Worm (Caenorhabditis elegans): ENCODE measurements around the gene nhr-93.
"Not testable (repeated sequence)": the region's sequence is repeated elsewhere in the genome, so short reads cannot be mapped to it uniquely, and the experiment has no call there.

nhr-93 gene

DNA sequence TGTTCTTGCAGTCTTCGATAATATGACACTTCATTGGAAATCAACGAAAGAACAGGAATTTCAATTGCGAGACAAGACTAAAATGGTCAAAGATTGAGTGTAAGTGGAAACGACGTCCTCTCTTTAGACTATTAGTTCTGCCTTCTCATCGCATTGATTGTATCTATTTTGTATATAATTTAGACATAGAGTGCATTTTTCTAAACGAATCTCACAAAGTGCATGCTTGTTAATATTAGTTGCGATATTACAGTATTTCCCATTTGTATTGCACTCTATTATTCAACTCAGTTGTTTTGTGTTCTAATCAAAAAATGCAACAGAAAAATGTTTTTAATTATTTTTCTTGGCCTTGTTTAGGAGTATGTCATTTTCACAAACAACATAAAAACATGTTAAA lies at the start of gene nhr-93:
TSS of gene nhr-93 (minus strand) at position 101 of the 400 bp plus-strand sequence.
- TF ChIP-seq unc-62 (GFP tag; optimal IDR thresholded peaks at IDR 0.05) = no peak

ce11 chrV:3587633-3588032 lies 49.4 kb upstream of the nhr-93 start:
- TF ChIP-seq unc-62 (GFP tag; optimal IDR thresholded peaks at IDR 0.05) = no peak

ce11 chrV:3586014-3586689 lies 47.9 kb upstream of the nhr-93 start, which contains the start of the genes rpl-11.1 and T22F3.2:
Gene rpl-11.1, minus strand, starts transcription at chrV:3586064.
Gene T22F3.2, plus strand, starts transcription at chrV:3586639.
- TF ChIP-seq unc-62 (GFP tag; optimal IDR thresholded peaks at IDR 0.05) = no peak

DNA sequence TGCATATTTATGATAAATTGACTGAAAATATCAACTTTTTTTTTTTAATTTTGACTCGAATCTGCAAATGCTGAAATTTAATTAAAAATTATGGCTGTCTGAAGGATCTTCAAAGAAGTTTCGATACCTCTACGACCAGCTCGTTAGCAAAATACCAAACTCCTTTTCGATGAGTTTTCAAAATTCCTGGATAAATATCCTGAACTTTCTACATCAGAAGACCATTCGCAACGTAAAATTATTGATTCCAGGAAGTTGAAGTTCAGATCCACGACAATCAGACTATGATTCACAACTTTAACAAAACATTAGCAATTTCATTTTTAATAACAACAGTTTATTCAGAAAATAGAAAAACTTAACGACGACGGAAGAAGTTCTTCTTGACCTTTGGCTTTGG lies 46.8 kb upstream of the nhr-93 start:
- TF ChIP-seq unc-62 (GFP tag; optimal IDR thresholded peaks at IDR 0.05) = no peak

- no peak for TF ChIP-seq unc-62 (GFP tag; optimal IDR thresholded peaks at IDR 0.05)
Measured at ce11 chrV:3583622-3584021, 45.4 kb upstream of the nhr-93 start.

DNA sequence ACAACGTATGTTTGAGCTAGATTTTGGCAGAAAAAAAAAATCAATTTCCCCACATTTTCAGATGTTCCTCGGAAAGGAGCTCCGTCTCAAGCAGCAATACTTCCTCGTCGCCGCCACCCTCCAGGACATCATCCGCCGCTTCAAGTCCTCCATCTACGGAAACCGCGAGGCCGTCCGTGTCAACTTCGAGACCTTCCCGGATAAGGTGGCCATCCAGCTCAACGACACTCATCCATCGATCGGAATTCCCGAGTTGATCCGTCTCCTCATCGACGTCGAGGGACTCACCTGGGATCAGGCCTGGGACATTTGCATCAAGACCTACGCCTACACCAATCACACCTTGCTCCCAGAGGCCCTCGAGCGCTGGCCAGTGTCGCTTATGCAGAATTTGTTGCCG lies 44.5 kb upstream of the nhr-93 start:
- no peak for TF ChIP-seq unc-62 (GFP tag; optimal IDR thresholded peaks at IDR 0.05)

- no peak for TF ChIP-seq unc-62 (GFP tag; optimal IDR thresholded peaks at IDR 0.05)
Measured at ce11 chrV:3582086-3582485, 43.9 kb upstream of the nhr-93 start.

DNA sequence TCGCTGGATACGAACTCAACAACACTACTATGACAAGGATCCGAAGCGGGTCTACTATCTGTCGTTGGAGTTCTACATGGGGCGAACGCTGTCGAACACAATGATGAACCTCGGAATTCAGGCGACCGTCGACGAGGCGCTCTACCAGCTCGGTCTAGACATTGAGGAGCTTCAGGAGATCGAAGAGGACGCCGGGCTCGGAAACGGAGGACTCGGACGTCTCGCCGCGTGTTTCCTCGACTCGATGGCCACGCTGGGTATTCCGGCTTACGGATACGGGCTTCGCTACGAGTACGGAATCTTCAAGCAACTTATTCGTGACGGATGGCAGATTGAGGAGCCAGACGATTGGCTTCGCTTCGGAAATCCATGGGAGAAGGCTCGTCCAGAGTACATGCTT lies 43.4 kb upstream of the nhr-93 start:
- no peak for TF ChIP-seq unc-62 (GFP tag; optimal IDR thresholded peaks at IDR 0.05)

- TF ChIP-seq unc-62 (GFP tag; optimal IDR thresholded peaks at IDR 0.05) = no peak
Measured at ce11 chrV:3581034-3581433, 42.8 kb upstream of the nhr-93 start.

- no peak for TF ChIP-seq unc-62 (GFP tag; optimal IDR thresholded peaks at IDR 0.05)
Measured at ce11 chrV:3580385-3580784, 42.2 kb upstream of the nhr-93 start.

- no peak for TF ChIP-seq unc-62 (GFP tag; optimal IDR thresholded peaks at IDR 0.05)
Measured at ce11 chrV:3579795-3580194, 41.6 kb upstream of the nhr-93 start.

DNA sequence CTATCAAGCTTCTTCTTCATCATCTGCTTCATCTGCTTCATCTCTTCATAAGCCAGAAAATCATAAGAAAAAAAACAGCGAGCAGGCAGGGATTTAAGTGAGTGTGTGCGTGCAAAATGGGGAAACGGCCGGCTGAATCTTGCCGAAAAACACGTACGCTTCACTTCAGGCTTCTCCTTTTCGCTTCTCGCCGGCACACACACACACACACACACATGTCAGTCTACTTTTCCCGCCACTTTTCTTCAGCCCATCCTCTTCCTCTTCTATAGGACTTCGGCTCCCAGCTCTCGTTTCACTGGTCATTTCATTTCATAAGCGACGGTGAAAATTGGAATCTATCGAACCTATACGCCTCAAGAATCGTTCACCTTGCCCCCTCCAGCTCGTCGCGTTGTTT lies 41.0 kb upstream of the nhr-93 start:
- no peak for TF ChIP-seq unc-62 (GFP tag; optimal IDR thresholded peaks at IDR 0.05)

DNA sequence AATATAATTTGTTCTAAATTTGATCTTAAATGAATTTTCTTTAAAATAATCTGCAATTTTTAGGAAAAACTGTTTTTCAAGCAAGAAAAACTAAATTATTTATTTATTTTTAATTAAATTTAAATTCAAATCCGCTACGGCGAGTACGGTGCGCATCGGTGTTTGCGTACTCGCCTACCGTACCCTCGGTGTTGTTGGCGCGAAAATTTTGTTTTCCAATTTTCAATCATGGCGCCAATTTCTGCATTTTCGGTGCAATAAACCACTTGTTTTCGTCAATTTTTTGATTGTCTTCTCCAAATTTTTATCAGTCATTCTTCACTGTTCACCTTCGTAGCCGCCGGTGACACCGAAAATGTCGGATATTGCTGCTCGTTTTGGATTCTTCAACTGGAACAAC lies 40.6 kb upstream of the nhr-93 start, which contains the start of gene pygl-1:
TSS of gene pygl-1 (plus strand) at position 211 of the 400 bp plus-strand sequence.
- TF ChIP-seq unc-62 (GFP tag; optimal IDR thresholded peaks at IDR 0.05) = no peak

DNA sequence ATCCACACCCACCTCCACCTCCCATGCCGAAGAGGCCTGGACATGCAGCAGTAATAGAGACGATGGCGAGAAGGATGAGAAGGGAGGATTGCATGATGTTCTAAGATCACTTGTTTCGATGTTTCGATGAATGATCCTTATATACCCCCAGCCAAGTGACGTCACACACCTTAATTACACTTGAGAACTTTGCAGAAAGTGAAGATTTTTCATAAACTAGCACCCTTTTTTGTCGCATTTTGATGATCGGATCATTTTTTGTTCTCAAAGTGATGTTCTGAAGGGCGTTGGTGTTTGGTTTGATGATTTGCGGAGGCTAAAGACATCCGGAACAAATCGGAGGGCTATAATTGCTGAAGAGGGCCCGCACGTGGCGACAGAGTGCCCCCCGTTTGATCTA lies 37.6 kb upstream of the nhr-93 start, which contains the start of gene grl-27:
TSS of gene grl-27 (minus strand) at position 101 of the 400 bp plus-strand sequence.
- no peak for TF ChIP-seq unc-62 (GFP tag; optimal IDR thresholded peaks at IDR 0.05)

ce11 chrV:3572408-3572807 lies 34.2 kb upstream of the nhr-93 start, which contains the start of gene F40C5.1:
Gene F40C5.1, plus strand, starts transcription at chrV:3572708.
- not testable (repeated sequence) for TF ChIP-seq unc-62 (GFP tag; optimal IDR thresholded peaks at IDR 0.05)

- TF ChIP-seq unc-62 (GFP tag; optimal IDR thresholded peaks at IDR 0.05) = not testable (repeated sequence)
Measured at ce11 chrV:3570695-3571094, 32.5 kb upstream of the nhr-93 start, which contains the start of gene F40C5.2. Gene F40C5.2, plus strand, starts transcription at chrV:3570995.

- TF ChIP-seq unc-62 (GFP tag; optimal IDR thresholded peaks at IDR 0.05) = not testable (repeated sequence)
Measured at ce11 chrV:3564335-3564734, 26.1 kb upstream of the nhr-93 start, which contains the start of gene T24A6.17. Gene T24A6.17, minus strand, starts transcription at chrV:3564435.
